Worm (Caenorhabditis elegans): ENCODE data around the gene F58H1.8.

F58H1.8 gene

DNA sequence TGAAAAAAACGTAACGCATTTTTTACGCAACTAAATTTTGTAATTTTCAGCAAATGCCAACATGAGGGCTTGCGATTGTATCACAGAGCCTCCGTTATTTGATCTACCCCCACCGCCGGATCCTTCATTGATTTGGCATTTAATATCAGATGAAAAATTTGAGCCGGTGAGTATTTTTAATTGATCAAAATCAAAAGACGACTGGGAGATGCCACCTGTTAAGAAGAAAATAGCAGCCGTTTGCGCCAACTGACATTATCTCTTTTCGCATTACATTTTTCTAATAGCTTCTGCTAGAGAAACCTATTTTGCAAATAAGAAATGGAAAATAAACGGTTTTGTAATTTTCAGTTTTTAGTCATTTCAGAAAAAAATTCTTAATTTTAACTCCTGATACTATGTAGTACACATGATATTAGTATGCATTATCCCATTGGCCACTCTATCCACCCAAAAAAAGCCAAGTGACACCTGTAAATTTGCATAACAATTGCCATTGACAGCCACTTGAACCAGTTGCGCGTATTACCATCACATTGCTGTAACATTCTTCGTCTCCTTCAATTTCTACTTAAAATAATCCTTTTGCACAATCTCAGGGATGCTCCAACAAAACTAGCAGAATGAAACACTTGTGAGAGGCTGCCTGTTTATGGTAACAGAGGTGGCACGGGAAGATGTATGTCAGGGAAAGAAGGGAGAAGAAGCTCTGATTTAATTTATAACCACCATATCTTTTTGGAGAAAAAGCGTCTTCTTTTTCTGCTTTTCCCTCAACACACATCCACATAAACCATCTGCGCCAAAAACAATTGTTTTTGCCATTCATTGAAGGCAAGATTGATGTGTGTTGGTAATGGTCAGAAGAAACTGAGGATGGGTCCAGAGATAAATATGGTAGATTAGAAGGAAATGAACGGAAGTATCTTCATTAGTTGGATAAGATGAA lies 23.7 kb downstream of the F58H1.8 start, which contains the start of gene F58H1.5:
Gene F58H1.5, plus strand, starts transcription at position 51 of the 949 bp plus-strand sequence.
- TF ChIP-seq ama-1 (optimal IDR thresholded peaks at IDR 0.05) (peak; percentile 44), ets-7 (tag; optimal IDR thresholded peaks at IDR 0.05) (no peak)

ce11 chrV:11960084-11960830 lies 25.3 kb downstream of the F58H1.8 start:
- TF ChIP-seq pes-1 (GFP tag; IDR thresholded peaks at IDR 0.05) (no peak), hnd-1 (tag; optimal IDR thresholded peaks at IDR 0.05) (no peak), tbx-11 (GFP tag; IDR thresholded peaks at IDR 0.05) (no peak), flt-1 (GFP tag; IDR thresholded peaks at IDR 0.05) (no peak), ama-1 (optimal IDR thresholded peaks at IDR 0.05) (no peak), tbx-37 (GFP tag; conservative IDR thresholded peaks at IDR 0.05) (no peak), hmbx-1 (tag; optimal IDR thresholded peaks at IDR 0.05) (no peak), ets-7 (tag; optimal IDR thresholded peaks at IDR 0.05) (no peak), tra-4 (tag; optimal IDR thresholded peaks at IDR 0.05) (no peak), scrt-1 (GFP tag; IDR thresholded peaks at IDR 0.05) (no peak), ceh-13 (GFP tag; optimal IDR thresholded peaks at IDR 0.05) (no peak), hmg-4 (GFP tag; optimal IDR thresholded peaks at IDR 0.05) (no peak), sea-1 (GFP tag; conservative IDR thresholded peaks at IDR 0.05) (no peak), B0310.2 (tag; optimal IDR thresholded peaks at IDR 0.05) (no peak), F13C5.2 (tag; optimal IDR thresholded peaks at IDR 0.05) (no peak), ceh-36 (tag; optimal IDR thresholded peaks at IDR 0.05) (no peak), aly-1 (tag; optimal IDR thresholded peaks at IDR 0.05) (no peak)

DNA sequence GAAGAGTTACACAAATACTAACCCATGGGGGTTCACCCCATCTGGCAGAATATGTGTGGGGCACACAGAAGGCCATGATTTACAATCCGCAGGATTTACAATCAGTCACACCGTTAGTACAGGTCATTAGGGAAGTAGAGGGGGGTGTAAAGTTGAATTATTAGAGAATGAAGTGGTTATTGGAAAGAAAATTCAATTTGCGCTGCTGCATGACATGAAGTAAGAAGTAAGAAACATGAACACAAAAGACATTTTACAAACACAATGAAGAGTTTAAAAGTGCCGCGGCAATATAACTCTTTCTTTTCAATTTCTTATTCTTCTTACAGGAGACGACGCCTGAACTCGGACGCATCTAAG lies 25.9 kb downstream of the F58H1.8 start:
- TF ChIP-seq hmg-4 (GFP tag; optimal IDR thresholded peaks at IDR 0.05) (no peak), F13C5.2 (tag; optimal IDR thresholded peaks at IDR 0.05) (no peak), flt-1 (GFP tag; IDR thresholded peaks at IDR 0.05) (no peak), ceh-36 (tag; optimal IDR thresholded peaks at IDR 0.05) (no peak), hnd-1 (tag; optimal IDR thresholded peaks at IDR 0.05) (no peak), tra-4 (tag; optimal IDR thresholded peaks at IDR 0.05) (no peak), aly-1 (tag; optimal IDR thresholded peaks at IDR 0.05) (no peak), tbx-11 (GFP tag; IDR thresholded peaks at IDR 0.05) (no peak), hmbx-1 (tag; optimal IDR thresholded peaks at IDR 0.05) (no peak), B0310.2 (tag; optimal IDR thresholded peaks at IDR 0.05) (peak; percentile 18), tbx-37 (GFP tag; conservative IDR thresholded peaks at IDR 0.05) (no peak), scrt-1 (GFP tag; IDR thresholded peaks at IDR 0.05) (no peak), pes-1 (GFP tag; IDR thresholded peaks at IDR 0.05) (0 out of 2 replicates have a peak, but pooled peaks have one; percentile 31)

ce11 chrV:11964723-11965122 lies 29.8 kb downstream of the F58H1.8 start, which contains the start of gene F58H1.7:
TSS of gene F58H1.7 (minus strand) at chrV:11964823.
- TF ChIP-seq hnd-1 (tag; optimal IDR thresholded peaks at IDR 0.05) (no peak), tbx-11 (GFP tag; IDR thresholded peaks at IDR 0.05) (no peak), ets-7 (tag; optimal IDR thresholded peaks at IDR 0.05) (no peak), hmg-4 (GFP tag; optimal IDR thresholded peaks at IDR 0.05) (no peak), ceh-36 (tag; optimal IDR thresholded peaks at IDR 0.05) (no peak), pes-1 (GFP tag; IDR thresholded peaks at IDR 0.05) (no peak), aly-1 (tag; optimal IDR thresholded peaks at IDR 0.05) (no peak), F13C5.2 (tag; optimal IDR thresholded peaks at IDR 0.05) (no peak), B0310.2 (tag; optimal IDR thresholded peaks at IDR 0.05) (no peak), ceh-13 (GFP tag; optimal IDR thresholded peaks at IDR 0.05) (no peak), hmbx-1 (tag; optimal IDR thresholded peaks at IDR 0.05) (no peak), ama-1 (optimal IDR thresholded peaks at IDR 0.05) (no peak), tbx-37 (GFP tag; conservative IDR thresholded peaks at IDR 0.05) (no peak)

ce11 chrV:11975233-11975632 lies 40.3 kb downstream of the F58H1.8 start, which contains the start of gene cpr-1:
TSS of gene cpr-1 (plus strand) at chrV:11975551.
- no peak for TF ChIP-seq hmg-4 (GFP tag; optimal IDR thresholded peaks at IDR 0.05)
- no peak for TF ChIP-seq flt-1 (GFP tag; IDR thresholded peaks at IDR 0.05)
- TF ChIP-seq hnd-1 (tag; optimal IDR thresholded peaks at IDR 0.05) = no peak
- TF ChIP-seq hmbx-1 (tag; optimal IDR thresholded peaks at IDR 0.05) = no peak
- TF ChIP-seq ama-1 (optimal IDR thresholded peaks at IDR 0.05) = no peak
- TF ChIP-seq ceh-13 (GFP tag; optimal IDR thresholded peaks at IDR 0.05) = no peak
- TF ChIP-seq pes-1 (GFP tag; IDR thresholded peaks at IDR 0.05) = no peak
- no peak for TF ChIP-seq F13C5.2 (tag; optimal IDR thresholded peaks at IDR 0.05)
- TF ChIP-seq tbx-11 (GFP tag; IDR thresholded peaks at IDR 0.05) = no peak
- TF ChIP-seq ets-7 (tag; optimal IDR thresholded peaks at IDR 0.05) = no peak
- no peak for TF ChIP-seq sea-1 (GFP tag; conservative IDR thresholded peaks at IDR 0.05)
- no peak for TF ChIP-seq ceh-36 (tag; optimal IDR thresholded peaks at IDR 0.05)
- TF ChIP-seq scrt-1 (GFP tag; IDR thresholded peaks at IDR 0.05) = no peak
- no peak for TF ChIP-seq aly-1 (tag; optimal IDR thresholded peaks at IDR 0.05)
- no peak for TF ChIP-seq B0310.2 (tag; optimal IDR thresholded peaks at IDR 0.05)
- no peak for TF ChIP-seq tra-4 (tag; optimal IDR thresholded peaks at IDR 0.05)

DNA sequence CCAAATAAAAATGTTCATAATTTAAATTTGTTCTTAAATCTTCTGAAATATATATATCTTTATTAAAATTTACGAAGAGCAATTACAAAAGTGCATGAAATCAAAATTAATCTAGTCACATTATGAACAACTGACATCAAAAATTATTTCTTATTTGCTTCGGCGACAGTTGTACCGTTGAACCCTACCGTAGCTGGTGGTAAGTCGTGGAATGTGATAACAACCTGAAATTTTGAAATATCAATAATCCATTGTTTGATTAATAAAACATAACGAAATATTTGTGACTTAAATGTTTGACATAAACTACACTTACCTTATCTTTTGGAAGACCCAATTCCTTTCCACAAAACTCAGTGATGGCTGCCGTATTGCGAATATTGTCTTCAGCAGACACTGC lies 41.8 kb downstream of the F58H1.8 start:
- TF ChIP-seq tbx-11 (GFP tag; IDR thresholded peaks at IDR 0.05) (no peak), tra-4 (tag; optimal IDR thresholded peaks at IDR 0.05) (no peak), tbx-37 (GFP tag; conservative IDR thresholded peaks at IDR 0.05) (no peak), flt-1 (GFP tag; IDR thresholded peaks at IDR 0.05) (no peak), ceh-36 (tag; optimal IDR thresholded peaks at IDR 0.05) (no peak), scrt-1 (GFP tag; IDR thresholded peaks at IDR 0.05) (no peak)

DNA sequence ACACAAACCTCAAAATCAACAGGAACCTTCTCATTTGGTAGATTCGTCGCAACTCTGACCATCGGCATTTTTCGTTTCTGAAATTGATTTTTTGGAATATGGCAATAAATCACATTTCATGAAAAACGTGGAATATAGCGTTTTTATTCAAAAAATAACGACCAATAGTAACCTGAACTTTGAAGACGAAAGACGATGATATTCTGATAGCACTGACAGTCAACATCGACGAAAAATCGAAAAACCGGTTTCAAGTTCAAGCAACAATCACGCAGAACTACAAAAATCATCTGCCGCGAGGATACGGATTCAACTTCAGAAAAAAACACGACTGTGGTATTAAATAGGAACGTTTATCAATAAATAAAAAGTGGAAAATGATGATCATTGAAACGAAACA lies 43.2 kb downstream of the F58H1.8 start, which contains the start of gene mif-2:
Gene mif-2, minus strand, starts transcription at position 281 of the 400 bp plus-strand sequence.
- TF ChIP-seq pes-1 (GFP tag; IDR thresholded peaks at IDR 0.05) = no peak
- TF ChIP-seq tbx-37 (GFP tag; conservative IDR thresholded peaks at IDR 0.05) = no peak
- TF ChIP-seq hmbx-1 (tag; optimal IDR thresholded peaks at IDR 0.05) = no peak
- no peak for TF ChIP-seq sea-1 (GFP tag; conservative IDR thresholded peaks at IDR 0.05)
- TF ChIP-seq ama-1 (optimal IDR thresholded peaks at IDR 0.05) = peak; percentile 28

Data from whole organism, early embryonic.